Worm (Caenorhabditis elegans) whole organism, L1 larva: ENCODE results near the gene rabn-5.

ENCODE experiments used
- C04F5.9 ChIP-seq: sonication (generic microtip); optimal IDR thresholded peaks from 2 replicates; lab custom pipeline; 2016; ENCODE audit warnings: missing genetic modification characterization, missing compliant biosample characterization
- C34B4.2 ChIP-seq: sonication (generic microtip); optimal IDR thresholded peaks from 2 replicates; lab custom pipeline; 2017; ENCODE audit warnings: mild to moderate bottlenecking, missing genetic modification characterization, missing compliant biosample characterization
- aha-1 ChIP-seq: fragments of 150-350 bp; optimal IDR thresholded peaks from 2 replicates; lab custom pipeline; 2014; ENCODE audit warnings: missing biosample characterization, missing genetic modification characterization
- alr-1 ChIP-seq: fragments of 200-800 bp; sonication (Bioruptor generic); optimal IDR thresholded peaks from 2 replicates; lab custom pipeline; 2018; ENCODE audit warnings: borderline replicate concordance, mild to moderate bottlenecking, missing genetic modification characterization, missing compliant biosample characterization
- ceh-63 ChIP-seq: fragments of 200-800 bp; sonication (Bioruptor generic); optimal IDR thresholded peaks from 2 replicates; lab custom pipeline; 2018; ENCODE audit warnings: mild to moderate bottlenecking, missing genetic modification characterization, missing compliant biosample characterization
- ceh-90 ChIP-seq: sonication (generic microtip); optimal IDR thresholded peaks from 2 replicates; lab custom pipeline; 2016; ENCODE audit warnings: missing genetic modification characterization, missing compliant biosample characterization
- dpl-1 ChIP-seq, 3 experiments: fragments of 150-350 bp in 2 of 3; sonication (generic microtip) in 1 of 3; optimal IDR thresholded peaks; 2 replicates each; lab custom pipeline; 2014 to 2017; ENCODE audit warnings: missing biosample characterization in 3 of 3, missing genetic modification characterization in 3 of 3, missing genetic modification reagents in 3 of 3
- efl-1 ChIP-seq, 4 experiments: fragments of 150-350 bp; optimal IDR thresholded peaks in 3 of 4; peaks in 1 of 4; 1 replicate in 1 of 4; 2 replicates in 3 of 4; lab custom pipeline; 2014; ENCODE audit warnings: missing biosample characterization in 2 of 4, missing genetic modification characterization in 2 of 4, missing genetic modification reagents in 2 of 4
- egl-27 ChIP-seq, 2 experiments: fragments of 150-350 bp in 1 of 2; sonication (generic microtip); optimal IDR thresholded peaks; 3 replicates each; lab custom pipeline; 2017 to 2018; ENCODE audit warnings: missing biosample characterization in 2 of 2, missing genetic modification characterization in 2 of 2, missing genetic modification reagents in 2 of 2
- elt-2 ChIP-seq: sonication (generic microtip); optimal IDR thresholded peaks from 2 replicates; lab custom pipeline; 2016; ENCODE audit warnings: missing genetic modification characterization, mild to moderate bottlenecking, inconsistent platforms, missing compliant biosample characterization, missing genetic modification reagents
- elt-3 ChIP-seq, 6 experiments: fragments of 150-350 bp in 1 of 6; sonication (generic microtip); optimal IDR thresholded peaks; 2 replicates each; lab custom pipeline; 2017 to 2018; ENCODE audit warnings: missing biosample characterization in 6 of 6, missing genetic modification characterization in 6 of 6, inconsistent platforms in 1 of 6
- fkh-10 ChIP-seq: sonication (generic microtip); optimal IDR thresholded peaks from 2 replicates; lab custom pipeline; 2017; ENCODE audit warnings: missing biosample characterization, missing genetic modification reagents, missing genetic modification characterization
- fos-1 ChIP-seq: fragments of 150-350 bp; optimal IDR thresholded peaks from 2 replicates; lab custom pipeline; 2014; ENCODE audit warnings: missing biosample characterization, missing genetic modification characterization
- grh-1 ChIP-seq: fragments of 200-800 bp; sonication (Bioruptor generic); IDR thresholded peaks from 2 replicates; pipeline ENCODE4 v1.3.6; 2022; ENCODE audit warnings: missing genetic modification reagents, missing genetic modification characterization, missing compliant biosample characterization
- hlh-17 ChIP-seq: fragments of 200-800 bp; sonication (Bioruptor generic); optimal IDR thresholded peaks from 2 replicates; lab custom pipeline; 2018; ENCODE audit warnings: missing genetic modification characterization, mild to moderate bottlenecking, missing compliant biosample characterization, moderate library complexity, borderline replicate concordance
- hlh-4 ChIP-seq: sonication (generic microtip); optimal IDR thresholded peaks from 2 replicates; lab custom pipeline; 2016; ENCODE audit warnings: mild to moderate bottlenecking, missing genetic modification characterization, missing compliant biosample characterization
- hpl-2 ChIP-seq: fragments of 150-350 bp; optimal IDR thresholded peaks from 2 replicates; lab custom pipeline; 2014; ENCODE audit warnings: missing biosample characterization, missing genetic modification reagents, missing genetic modification characterization
- jun-1 ChIP-seq: fragments of 150-350 bp; optimal IDR thresholded peaks from 2 replicates; lab custom pipeline; 2014; ENCODE audit warnings: missing biosample characterization, missing genetic modification reagents, missing genetic modification characterization
- lin-13 ChIP-seq: fragments of 150-350 bp; optimal IDR thresholded peaks from 2 replicates; lab custom pipeline; 2014; ENCODE audit warnings: missing biosample characterization, missing genetic modification reagents, missing genetic modification characterization
- lin-14 ChIP-seq: fragments of 200-800 bp; sonication (Bioruptor generic); optimal IDR thresholded peaks from 2 replicates; lab custom pipeline; 2018; ENCODE audit warnings: mild to moderate bottlenecking, missing genetic modification characterization, moderate library complexity, missing compliant biosample characterization
- lin-39 ChIP-seq: fragments of 150-350 bp; optimal IDR thresholded peaks from 2 replicates; lab custom pipeline; 2014; ENCODE audit warnings: missing biosample characterization, missing genetic modification reagents, missing genetic modification characterization
- mab-9 ChIP-seq: fragments of 200-800 bp; sonication (Bioruptor generic); IDR thresholded peaks from 2 replicates; pipeline ENCODE4 v1.3.6; 2022; ENCODE audit warnings: missing genetic modification reagents, missing genetic modification characterization, missing compliant biosample characterization
- mdl-1 ChIP-seq, 2 experiments: fragments of 150-350 bp; optimal IDR thresholded peaks; 2 replicates each; lab custom pipeline; 2014 to 2017; ENCODE audit warnings: missing biosample characterization in 2 of 2, missing genetic modification characterization in 2 of 2, inconsistent platforms in 1 of 2
- mep-1 ChIP-seq: fragments of 150-350 bp; optimal IDR thresholded peaks from 2 replicates; lab custom pipeline; 2014; ENCODE audit warnings: missing biosample characterization, missing genetic modification characterization
- nhr-11 ChIP-seq: fragments of 150-350 bp; optimal IDR thresholded peaks from 2 replicates; lab custom pipeline; 2014; ENCODE audit warnings: missing biosample characterization, missing genetic modification characterization
- nhr-19 ChIP-seq: fragments of 200-800 bp; sonication (Bioruptor generic); conservative IDR thresholded peaks from 2 replicates; pipeline ENCODE4 v1.3.6; 2022; ENCODE audit warnings: missing genetic modification characterization, missing compliant biosample characterization
- nhr-20 ChIP-seq: sonication (generic microtip); optimal IDR thresholded peaks from 2 replicates; lab custom pipeline; 2016; ENCODE audit warnings: mild to moderate bottlenecking, missing genetic modification characterization, missing compliant biosample characterization
- nhr-47 ChIP-seq: sonication (generic microtip); optimal IDR thresholded peaks from 2 replicates; lab custom pipeline; 2016; ENCODE audit warnings: mild to moderate bottlenecking, missing genetic modification characterization, moderate library complexity, missing compliant biosample characterization
- nhr-71 ChIP-seq: sonication (generic microtip); optimal IDR thresholded peaks from 2 replicates; lab custom pipeline; 2016; ENCODE audit warnings: mild to moderate bottlenecking, missing genetic modification characterization, moderate library complexity, missing compliant biosample characterization
- nhr-76 ChIP-seq: sonication (generic microtip); optimal IDR thresholded peaks from 2 replicates; lab custom pipeline; 2017; ENCODE audit warnings: missing biosample characterization, missing genetic modification characterization
- nhr-84 ChIP-seq: sonication (generic microtip); optimal IDR thresholded peaks from 2 replicates; lab custom pipeline; 2017; ENCODE audit warnings: missing biosample characterization, missing genetic modification characterization
- nhr-85 ChIP-seq: sonication (generic microtip); peaks from one replicate; lab custom pipeline; 2016; ENCODE audit warnings: missing genetic modification characterization, inconsistent platforms, missing compliant biosample characterization
- nhr-90 ChIP-seq: sonication (generic microtip); optimal IDR thresholded peaks from 2 replicates; lab custom pipeline; 2016; ENCODE audit warnings: mild to moderate bottlenecking, missing genetic modification characterization, missing compliant biosample characterization; ENCODE audit not compliant: poor library complexity
- pag-3 ChIP-seq: sonication (generic microtip); optimal IDR thresholded peaks from 2 replicates; lab custom pipeline; 2017; ENCODE audit warnings: missing genetic modification characterization, mild to moderate bottlenecking, missing compliant biosample characterization, antibody characterized with exemption, borderline replicate concordance; ENCODE audit not compliant: insufficient read depth
- skn-1 ChIP-seq: fragments of 150-350 bp; optimal IDR thresholded peaks from 2 replicates; lab custom pipeline; 2014; ENCODE audit warnings: missing biosample characterization, missing genetic modification characterization
- snpc-4 ChIP-seq: fragments of 150-350 bp; optimal IDR thresholded peaks from 2 replicates; lab custom pipeline; 2014; ENCODE audit warnings: missing biosample characterization, missing genetic modification characterization
- sox-4 ChIP-seq: sonication (generic microtip); optimal IDR thresholded peaks from 2 replicates; lab custom pipeline; 2016; ENCODE audit warnings: missing genetic modification characterization, missing compliant biosample characterization
- sptf-1 ChIP-seq: fragments of 150-350 bp; optimal IDR thresholded peaks from 2 replicates; lab custom pipeline; 2014; ENCODE audit warnings: missing biosample characterization, missing genetic modification characterization
- sup-37 ChIP-seq: fragments of 200-800 bp; sonication (Bioruptor generic); optimal IDR thresholded peaks from 2 replicates; lab custom pipeline; 2018; ENCODE audit warnings: mild to moderate bottlenecking, missing genetic modification characterization, missing compliant biosample characterization
- swsn-7 ChIP-seq: sonication (generic microtip); optimal IDR thresholded peaks from 2 replicates; lab custom pipeline; 2016; ENCODE audit warnings: missing genetic modification characterization, missing compliant biosample characterization
- tbx-2 ChIP-seq: sonication (generic microtip); optimal IDR thresholded peaks from 2 replicates; lab custom pipeline; 2016; ENCODE audit warnings: missing genetic modification characterization, missing compliant biosample characterization
- unc-30 ChIP-seq: sonication (generic microtip); optimal IDR thresholded peaks from 2 replicates; lab custom pipeline; 2017; ENCODE audit warnings: missing biosample characterization, missing genetic modification characterization
- unc-62 ChIP-seq: fragments of 150-350 bp; optimal IDR thresholded peaks from 2 replicates; lab custom pipeline; 2014; ENCODE audit warnings: missing biosample characterization, missing genetic modification reagents, missing genetic modification characterization
- unc-86 ChIP-seq: sonication (generic microtip); optimal IDR thresholded peaks from 2 replicates; lab custom pipeline; 2016; ENCODE audit warnings: missing genetic modification characterization, missing compliant biosample characterization
- unc-98 ChIP-seq: fragments of 200-800 bp; sonication (Bioruptor generic); IDR thresholded peaks from 2 replicates; pipeline ENCODE4 v1.3.6; 2022; ENCODE audit warnings: missing genetic modification characterization, missing compliant biosample characterization
- vab-15 ChIP-seq: sonication (generic microtip); optimal IDR thresholded peaks from 2 replicates; lab custom pipeline; 2017; ENCODE audit warnings: missing genotype, mild to moderate bottlenecking, missing genetic modification characterization, missing compliant biosample characterization
- xbp-1 ChIP-seq: sonication (generic microtip); optimal IDR thresholded peaks from 2 replicates; lab custom pipeline; 2016; ENCODE audit warnings: missing genetic modification characterization, missing compliant biosample characterization
- zag-1 ChIP-seq: fragments of 150-350 bp; optimal IDR thresholded peaks from 2 replicates; lab custom pipeline; 2014; ENCODE audit warnings: missing biosample characterization, missing genetic modification characterization
- ztf-11 ChIP-seq, 2 experiments: sonication (generic microtip); optimal IDR thresholded peaks; 2 replicates each; lab custom pipeline; 2016 to 2017; ENCODE audit warnings: missing genetic modification characterization in 2 of 2, missing biosample characterization in 1 of 2, missing compliant biosample characterization in 1 of 2
- ztf-4 ChIP-seq: fragments of 150-350 bp; optimal IDR thresholded peaks from 2 replicates; lab custom pipeline; 2014; ENCODE audit warnings: missing biosample characterization, missing genetic modification characterization

The rabn-5 gene

DNA sequence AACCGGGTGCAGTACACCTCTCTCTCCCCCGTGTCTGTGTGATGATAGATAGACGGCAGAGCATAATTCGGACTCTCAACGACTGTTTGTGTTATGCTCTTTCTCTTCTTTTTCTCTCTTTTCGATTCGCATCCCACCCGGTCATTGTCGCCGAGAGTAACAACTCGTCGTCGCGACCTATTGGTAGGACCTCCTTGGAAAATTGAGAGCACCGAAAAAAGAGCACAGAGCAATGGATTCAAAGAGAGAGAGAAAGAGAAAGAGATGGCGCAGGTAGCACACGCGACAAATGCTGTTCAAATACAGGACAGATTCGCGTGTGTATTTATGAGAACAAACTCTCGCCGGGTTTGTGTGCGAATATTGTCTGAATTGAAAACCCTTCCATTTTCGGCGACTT is 20.7 kb upstream of the rabn-5 start (continued):
- TF ChIP-seq nhr-20 (tag; lab: Kevin White, UChicago) (peak; percentile 34), aha-1 (tag; lab: Kevin White, UChicago) (no peak), dpl-1 (GFP tag; optimal IDR thresholded peaks at IDR 0.05; lab: Kevin White, UChicago) (no peak), nhr-76 (no peak), nhr-19 (GFP tag; lab: Robert Waterston, UW) (0 out of 2 replicates have a peak, but pooled peaks have one; percentile 2), fkh-10 (GFP tag; lab: Kevin White, UChicago) (no peak), nhr-90 (tag; lab: Kevin White, UChicago) (no peak), alr-1 (tag; lab: Kevin White, UChicago) (no peak), tbx-2 (peak; percentile 55), nhr-47 (peak; percentile 13), skn-1 (peak; percentile 19), nhr-85 (tag; lab: Kevin White, UChicago) (no peak), nhr-84 (tag; lab: Kevin White, UChicago) (no peak), unc-62 (GFP tag; lab: Kevin White, UChicago) (no peak)

DNA sequence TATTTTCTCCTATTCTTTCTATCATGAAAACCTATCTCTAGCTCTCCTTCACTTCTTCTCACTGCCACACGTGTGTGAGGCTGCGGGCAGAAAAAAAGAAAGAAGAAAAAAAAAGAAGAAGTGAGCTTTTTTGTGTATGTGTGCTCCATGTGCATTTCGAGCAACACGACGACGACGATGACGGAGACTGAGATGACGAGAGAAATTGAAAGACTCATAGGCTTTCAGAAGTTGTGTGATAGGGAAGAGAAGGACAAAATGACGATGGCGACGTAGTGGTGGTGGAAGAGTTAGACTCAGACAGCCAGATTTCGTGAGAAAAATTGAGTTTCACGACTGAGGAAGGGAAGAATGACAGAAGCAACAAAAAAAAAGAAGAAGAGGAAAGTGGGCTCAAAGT is 18.9 kb upstream of the rabn-5 start:
- TF ChIP-seq jun-1 (peak; percentile 4), swsn-7 (tag; lab: Kevin White, UChicago) (peak; percentile 78), ztf-11 (tag; optimal IDR thresholded peaks at IDR 0.05; lab: Kevin White, UChicago) (no peak), xbp-1 (tag; lab: Kevin White, UChicago) (peak; percentile 58), sox-4 (peak; percentile 34), tbx-2 (peak; percentile 62), nhr-11 (tag; lab: Kevin White, UChicago) (peak; percentile 3), lin-39 (tag; lab: Kevin White, UChicago) (no peak), hlh-4 (tag; lab: Kevin White, UChicago) (no peak), vab-15 (no peak), nhr-71 (tag; lab: Kevin White, UChicago) (peak; percentile 88), ceh-90 (tag; lab: Kevin White, UChicago) (no peak), grh-1 (GFP tag; lab: Robert Waterston, UW) (no peak), fkh-10 (GFP tag; lab: Kevin White, UChicago) (peak; percentile 96), unc-30 (tag; lab: Kevin White, UChicago) (no peak), elt-2 (no peak), mdl-1 (tag; optimal IDR thresholded peaks at IDR 0.05; lab: Kevin White, UChicago) (peak; percentile 66 to 80), mep-1 (tag; lab: Kevin White, UChicago) (peak; percentile 82), lin-13 (GFP tag; lab: Kevin White, UChicago) (peak; percentile 7), nhr-20 (tag; lab: Kevin White, UChicago) (peak; percentile 37), zag-1 (tag; lab: Kevin White, UChicago) (peak; percentile 40), mab-9 (GFP tag; lab: Robert Waterston, UW) (0 out of 2 replicates have a peak, but pooled peaks have one; percentile 49), ceh-63 (GFP tag; lab: Kevin White, UChicago) (no peak), lin-14 (GFP tag; lab: Kevin White, UChicago) (peak; percentile 96), efl-1 (optimal IDR thresholded peaks at IDR 0.05; lab: Kevin White, UChicago) (peak; percentile 54), efl-1 (GFP tag; optimal IDR thresholded peaks at IDR 0.05 in 1 of 2; lab: Kevin White, UChicago) (peak; percentile 33 to 74), fos-1 (peak; percentile 40), snpc-4 (tag; lab: Kevin White, UChicago) (no peak), dpl-1 (GFP tag; optimal IDR thresholded peaks at IDR 0.05; lab: Kevin White, UChicago) (peak; percentile 6 to 33 (median 17)), ztf-4 (no peak), hlh-17 (GFP tag; lab: Kevin White, UChicago) (no peak), nhr-47 (peak; percentile 81), sup-37 (GFP tag; lab: Kevin White, UChicago) (no peak), unc-62 (GFP tag; lab: Kevin White, UChicago) (no peak), C34B4.2 (no peak), sptf-1 (tag; lab: Kevin White, UChicago) (no peak), egl-27 (tag; optimal IDR thresholded peaks at IDR 0.05; lab: Kevin White, UChicago) (peak in 1 of 2 experiments; percentile 46), hpl-2 (GFP tag; lab: Kevin White, UChicago) (no peak), elt-3 (tag; optimal IDR thresholded peaks at IDR 0.05; lab: Kevin White, UChicago) (no peak), unc-98 (GFP tag; lab: Robert Waterston, UW) (no peak), unc-86 (peak; percentile 82), pag-3 (peak; percentile 29), C04F5.9 (tag; lab: Kevin White, UChicago) (no peak)
